Worm (Caenorhabditis elegans) whole organism, L1 larva: Measurements from ENCODE around the gene mlc-5.

ENCODE experiments used
- C04F5.9 ChIP-seq: sonication (generic microtip); optimal IDR thresholded peaks from 2 replicates; lab custom pipeline; 2016; ENCODE audit warnings: missing genetic modification characterization, missing compliant biosample characterization
- Y116A8C.19 ChIP-seq: sonication (generic microtip); optimal IDR thresholded peaks from 2 replicates; lab custom pipeline; 2016; ENCODE audit warnings: missing compliant biosample characterization, missing genetic modification characterization, borderline replicate concordance
- aly-2 ChIP-seq: fragments of 150-350 bp; optimal IDR thresholded peaks from 2 replicates; lab custom pipeline; 2014; ENCODE audit warnings: missing biosample characterization, missing genetic modification characterization
- blmp-1 ChIP-seq: fragments of 150-350 bp; optimal IDR thresholded peaks from 2 replicates; lab custom pipeline; 2014; ENCODE audit warnings: missing biosample characterization, missing genetic modification characterization
- ceh-63 ChIP-seq: fragments of 200-800 bp; sonication (Bioruptor generic); optimal IDR thresholded peaks from 2 replicates; lab custom pipeline; 2018; ENCODE audit warnings: mild to moderate bottlenecking, missing genetic modification characterization, missing compliant biosample characterization
- ceh-8 ChIP-seq: fragments of 200-800 bp; sonication (Bioruptor generic); optimal IDR thresholded peaks from 2 replicates; lab custom pipeline; 2018; ENCODE audit warnings: mild to moderate bottlenecking, missing genetic modification characterization, moderate library complexity, missing compliant biosample characterization
- efl-1 ChIP-seq, 4 experiments: fragments of 150-350 bp; optimal IDR thresholded peaks in 3 of 4; peaks in 1 of 4; 1 replicate in 1 of 4; 2 replicates in 3 of 4; lab custom pipeline; 2014; ENCODE audit warnings: missing biosample characterization in 2 of 4, missing genetic modification characterization in 2 of 4, missing genetic modification reagents in 2 of 4
- efl-3 ChIP-seq: fragments of 200-800 bp; sonication (Bioruptor generic); optimal IDR thresholded peaks from 2 replicates; lab custom pipeline; 2018; ENCODE audit warnings: mild to moderate bottlenecking, missing genetic modification characterization, missing compliant biosample characterization
- egl-13 ChIP-seq: sonication (generic microtip); optimal IDR thresholded peaks from 2 replicates; lab custom pipeline; 2016; ENCODE audit warnings: missing genotype, missing genetic modification reagents, missing genetic modification characterization, missing compliant biosample characterization
- elt-2 ChIP-seq: sonication (generic microtip); optimal IDR thresholded peaks from 2 replicates; lab custom pipeline; 2016; ENCODE audit warnings: missing genetic modification characterization, mild to moderate bottlenecking, inconsistent platforms, missing compliant biosample characterization, missing genetic modification reagents
- fkh-8 ChIP-seq: sonication (generic microtip); optimal IDR thresholded peaks from 2 replicates; lab custom pipeline; 2016; ENCODE audit warnings: mild to moderate bottlenecking, missing genetic modification characterization, missing compliant biosample characterization
- irx-1 ChIP-seq: sonication (generic microtip); optimal IDR thresholded peaks from 2 replicates; lab custom pipeline; 2016; ENCODE audit warnings: missing genetic modification characterization, missing compliant biosample characterization
- jun-1 ChIP-seq: fragments of 150-350 bp; optimal IDR thresholded peaks from 2 replicates; lab custom pipeline; 2014; ENCODE audit warnings: missing biosample characterization, missing genetic modification reagents, missing genetic modification characterization
- lin-14 ChIP-seq: fragments of 200-800 bp; sonication (Bioruptor generic); optimal IDR thresholded peaks from 2 replicates; lab custom pipeline; 2018; ENCODE audit warnings: mild to moderate bottlenecking, missing genetic modification characterization, moderate library complexity, missing compliant biosample characterization
- lir-3 ChIP-seq: sonication (generic microtip); optimal IDR thresholded peaks from 2 replicates; lab custom pipeline; 2016; ENCODE audit warnings: mild to moderate bottlenecking, missing genetic modification characterization, moderate library complexity, missing compliant biosample characterization; ENCODE audit not compliant: poor library complexity
- nhr-11 ChIP-seq: fragments of 150-350 bp; optimal IDR thresholded peaks from 2 replicates; lab custom pipeline; 2014; ENCODE audit warnings: missing biosample characterization, missing genetic modification characterization
- nhr-12 ChIP-seq: sonication (generic microtip); optimal IDR thresholded peaks from 2 replicates; lab custom pipeline; 2017; ENCODE audit warnings: missing biosample characterization, missing genetic modification characterization
- nhr-19 ChIP-seq: fragments of 200-800 bp; sonication (Bioruptor generic); conservative IDR thresholded peaks from 2 replicates; pipeline ENCODE4 v1.3.6; 2022; ENCODE audit warnings: missing genetic modification characterization, missing compliant biosample characterization
- nhr-28 ChIP-seq: fragments of 150-350 bp; optimal IDR thresholded peaks from 2 replicates; lab custom pipeline; 2014; ENCODE audit warnings: missing biosample characterization, missing genetic modification characterization
- nhr-47 ChIP-seq: sonication (generic microtip); optimal IDR thresholded peaks from 2 replicates; lab custom pipeline; 2016; ENCODE audit warnings: mild to moderate bottlenecking, missing genetic modification characterization, moderate library complexity, missing compliant biosample characterization
- nhr-71 ChIP-seq: sonication (generic microtip); optimal IDR thresholded peaks from 2 replicates; lab custom pipeline; 2016; ENCODE audit warnings: mild to moderate bottlenecking, missing genetic modification characterization, moderate library complexity, missing compliant biosample characterization
- nhr-76 ChIP-seq: sonication (generic microtip); optimal IDR thresholded peaks from 2 replicates; lab custom pipeline; 2017; ENCODE audit warnings: missing biosample characterization, missing genetic modification characterization
- nhr-77 ChIP-seq: fragments of 150-350 bp; optimal IDR thresholded peaks from 2 replicates; lab custom pipeline; 2014; ENCODE audit warnings: missing biosample characterization, missing genetic modification characterization
- pax-3 ChIP-seq: fragments of 200-800 bp; sonication (Bioruptor generic); optimal IDR thresholded peaks from 2 replicates; lab custom pipeline; 2018; ENCODE audit warnings: mild to moderate bottlenecking, missing genetic modification characterization, moderate library complexity, missing compliant biosample characterization
- skn-1 ChIP-seq: fragments of 150-350 bp; optimal IDR thresholded peaks from 2 replicates; lab custom pipeline; 2014; ENCODE audit warnings: missing biosample characterization, missing genetic modification characterization
- sox-4 ChIP-seq: sonication (generic microtip); optimal IDR thresholded peaks from 2 replicates; lab custom pipeline; 2016; ENCODE audit warnings: missing genetic modification characterization, missing compliant biosample characterization
- sup-37 ChIP-seq: fragments of 200-800 bp; sonication (Bioruptor generic); optimal IDR thresholded peaks from 2 replicates; lab custom pipeline; 2018; ENCODE audit warnings: mild to moderate bottlenecking, missing genetic modification characterization, missing compliant biosample characterization
- tbx-2 ChIP-seq: sonication (generic microtip); optimal IDR thresholded peaks from 2 replicates; lab custom pipeline; 2016; ENCODE audit warnings: missing genetic modification characterization, missing compliant biosample characterization
- unc-130 ChIP-seq: fragments of 150-350 bp; optimal IDR thresholded peaks from 2 replicates; lab custom pipeline; 2017; ENCODE audit warnings: missing biosample characterization, missing genetic modification characterization, inconsistent platforms
- unc-30 ChIP-seq: sonication (generic microtip); optimal IDR thresholded peaks from 2 replicates; lab custom pipeline; 2017; ENCODE audit warnings: missing biosample characterization, missing genetic modification characterization
- unc-62 ChIP-seq: fragments of 150-350 bp; optimal IDR thresholded peaks from 2 replicates; lab custom pipeline; 2014; ENCODE audit warnings: missing biosample characterization, missing genetic modification reagents, missing genetic modification characterization
- unc-86 ChIP-seq: sonication (generic microtip); optimal IDR thresholded peaks from 2 replicates; lab custom pipeline; 2016; ENCODE audit warnings: missing genetic modification characterization, missing compliant biosample characterization
- unc-98 ChIP-seq: fragments of 200-800 bp; sonication (Bioruptor generic); IDR thresholded peaks from 2 replicates; pipeline ENCODE4 v1.3.6; 2022; ENCODE audit warnings: missing genetic modification characterization, missing compliant biosample characterization
- xbp-1 ChIP-seq: sonication (generic microtip); optimal IDR thresholded peaks from 2 replicates; lab custom pipeline; 2016; ENCODE audit warnings: missing genetic modification characterization, missing compliant biosample characterization
- zag-1 ChIP-seq: fragments of 150-350 bp; optimal IDR thresholded peaks from 2 replicates; lab custom pipeline; 2014; ENCODE audit warnings: missing biosample characterization, missing genetic modification characterization
- ztf-4 ChIP-seq: fragments of 150-350 bp; optimal IDR thresholded peaks from 2 replicates; lab custom pipeline; 2014; ENCODE audit warnings: missing biosample characterization, missing genetic modification characterization

The mlc-5 gene

ce11 chrIII:13651414-13651813, 28.3 kb downstream of the mlc-5 start:
- TF ChIP-seq skn-1 (tag; lab: Kevin White, UChicago) (no peak), ceh-8 (GFP tag; lab: Kevin White, UChicago) (peak; percentile 13), C04F5.9 (tag; lab: Kevin White, UChicago) (no peak), ceh-63 (no peak)

- TF ChIP-seq tbx-2 (tag; lab: Kevin White, UChicago) (no peak), nhr-76 (tag; lab: Kevin White, UChicago) (no peak), nhr-71 (no peak), aly-2 (tag; lab: Kevin White, UChicago) (no peak), jun-1 (tag; lab: Kevin White, UChicago) (no peak), irx-1 (no peak), sup-37 (no peak), fkh-8 (no peak), blmp-1 (no peak)
Observed at ce11 chrIII:13652010-13652409, 28.9 kb downstream of the mlc-5 start.

- TF ChIP-seq ztf-4 (tag; lab: Kevin White, UChicago) = no peak
- TF ChIP-seq unc-62 (GFP tag; lab: Kevin White, UChicago) = no peak
- TF ChIP-seq Y116A8C.19 = no peak
- no peak for TF ChIP-seq unc-130 (tag; lab: Kevin White, UChicago)
- TF ChIP-seq nhr-76 (tag; lab: Kevin White, UChicago) = no peak
- no peak for TF ChIP-seq lir-3
- no peak for TF ChIP-seq nhr-19 (GFP tag; lab: Robert Waterston, UW)
- no peak for TF ChIP-seq sox-4 (tag; lab: Kevin White, UChicago)
- TF ChIP-seq nhr-28 (tag; lab: Kevin White, UChicago) = no peak
- no peak for TF ChIP-seq nhr-77 (tag; lab: Kevin White, UChicago)
- no peak for TF ChIP-seq nhr-47 (tag; lab: Kevin White, UChicago)
- TF ChIP-seq unc-98 = no peak
- no peak for TF ChIP-seq unc-86 (tag; lab: Kevin White, UChicago)
- TF ChIP-seq jun-1 (tag; lab: Kevin White, UChicago) = no peak
- no peak for TF ChIP-seq tbx-2 (tag; lab: Kevin White, UChicago)
- TF ChIP-seq zag-1 = no peak
- TF ChIP-seq unc-30 (tag; lab: Kevin White, UChicago) = no peak
- TF ChIP-seq efl-3 (GFP tag; lab: Kevin White, UChicago) = no peak
- no peak for TF ChIP-seq xbp-1 (tag; lab: Kevin White, UChicago)
Observed at ce11 chrIII:13652708-13653107, 29.6 kb downstream of the mlc-5 start.

ce11 chrIII:13654950-13655349, 31.8 kb downstream of the mlc-5 start:
- TF ChIP-seq elt-2 (tag; lab: Kevin White, UChicago) (no peak), pax-3 (tag; lab: Kevin White, UChicago) (no peak)
- TF ChIP-seq, all 84 proteins: peak for 0

ce11 chrIII:13656680-13657079, 33.6 kb downstream of the mlc-5 start:
- TF ChIP-seq nhr-11 (tag; lab: Kevin White, UChicago) (no peak), nhr-12 (tag; lab: Kevin White, UChicago) (no peak), efl-1 (optimal IDR thresholded peaks at IDR 0.05; lab: Kevin White, UChicago) (no peak), efl-1 (GFP tag; optimal IDR thresholded peaks at IDR 0.05 in 1 of 2; lab: Kevin White, UChicago) (peak in 1 of 2 experiments; percentile 43)

ce11 chrIII:13657975-13658374, 34.9 kb downstream of the mlc-5 start:
- no peak for TF ChIP-seq egl-13 (tag; lab: Kevin White, UChicago)
- peak; percentile 52 for TF ChIP-seq lin-14 (GFP tag; lab: Kevin White, UChicago)
